Worm (Caenorhabditis elegans) whole organism, early embryonic: ENCODE results near the gene rsu-1.

Experiments used
- B0310.2 ChIP-seq: sonication (generic microtip); optimal IDR thresholded peaks from 2 replicates; lab custom pipeline; 2016; ENCODE audit warnings: mild to moderate bottlenecking, missing genetic modification characterization, missing compliant biosample characterization
- aly-1 ChIP-seq: sonication (generic microtip); optimal IDR thresholded peaks from 2 replicates; lab custom pipeline; 2016; ENCODE audit warnings: missing genetic modification characterization, missing compliant biosample characterization
- ama-1 ChIP-seq: fragments of 150-350 bp; optimal IDR thresholded peaks from 2 replicates; lab custom pipeline; 2014
- ceh-13 ChIP-seq: fragments of 200-800 bp; sonication (Bioruptor generic); optimal IDR thresholded peaks from 2 replicates; lab custom pipeline; 2018; ENCODE audit warnings: mild to moderate bottlenecking, missing genetic modification characterization, missing compliant biosample characterization
- ets-7 ChIP-seq: sonication (generic microtip); optimal IDR thresholded peaks from 2 replicates; lab custom pipeline; 2016; ENCODE audit warnings: missing genotype, missing genetic modification characterization, missing compliant biosample characterization
- hnd-1 ChIP-seq: sonication (generic microtip); optimal IDR thresholded peaks from 2 replicates; lab custom pipeline; 2016; ENCODE audit warnings: missing genetic modification characterization, missing compliant biosample characterization
- tbx-11 ChIP-seq: fragments of 200-800 bp; sonication (Bioruptor generic); IDR thresholded peaks from 2 replicates; pipeline ENCODE4 v1.3.6; 2022; ENCODE audit warnings: missing genetic modification characterization, missing compliant biosample characterization
- tbx-37 ChIP-seq: fragments of 200-800 bp; sonication (Bioruptor generic); conservative IDR thresholded peaks from 2 replicates; pipeline ENCODE4 v1.3.6; 2022; ENCODE audit warnings: missing genetic modification reagents, missing genetic modification characterization, missing compliant biosample characterization

- TF ChIP-seq ama-1 (lab: Kevin White, UChicago) (no peak), hnd-1 (no peak), aly-1 (no peak), B0310.2 (tag; lab: Kevin White, UChicago) (no peak), ets-7 (tag; lab: Kevin White, UChicago) (no peak), ceh-13 (GFP tag; lab: Kevin White, UChicago) (no peak), tbx-11 (GFP tag; lab: Robert Waterston, UW) (no peak), tbx-37 (GFP tag; lab: Robert Waterston, UW) (no peak)
These were observed 21.3 kb downstream of the rsu-1 start, which contains the start of gene gly-14 for ce11 chrIII:3493138-3493537.
